Worm (Caenorhabditis elegans) whole organism, L4 larva: ENCODE data around the gene col-172.

Source experiments
- arid-1 ChIP-seq: fragments of 200-800 bp; sonication (Bioruptor generic); conservative IDR thresholded peaks from 2 replicates; pipeline ENCODE4 v1.3.6; 2022; ENCODE audit warnings: missing genetic modification reagents, missing genetic modification characterization, missing compliant biosample characterization
- dpl-1 ChIP-seq: fragments of 150-350 bp; optimal IDR thresholded peaks from 2 replicates; lab custom pipeline; 2014; ENCODE audit warnings: missing biosample characterization, missing genetic modification reagents, missing genetic modification characterization
- fos-1 ChIP-seq: fragments of 150-350 bp; optimal IDR thresholded peaks from 2 replicates; lab custom pipeline; 2014; ENCODE audit warnings: missing biosample characterization, missing genetic modification characterization
- lin-13 ChIP-seq: fragments of 150-350 bp; optimal IDR thresholded peaks from 2 replicates; lab custom pipeline; 2014; ENCODE audit warnings: missing biosample characterization, missing genetic modification reagents, missing genetic modification characterization
- lin-39 ChIP-seq: fragments of 150-350 bp; optimal IDR thresholded peaks from 2 replicates; lab custom pipeline; 2014; ENCODE audit warnings: missing biosample characterization, missing genetic modification reagents, missing genetic modification characterization
- nhr-237 ChIP-seq: sonication (generic microtip); optimal IDR thresholded peaks from 2 replicates; lab custom pipeline; 2017; ENCODE audit warnings: missing biosample characterization, missing genetic modification characterization
- nhr-77 ChIP-seq: fragments of 150-350 bp; optimal IDR thresholded peaks from 2 replicates; lab custom pipeline; 2014; ENCODE audit warnings: missing biosample characterization, missing genetic modification characterization
- pqm-1 ChIP-seq: sonication (generic microtip); optimal IDR thresholded peaks from 2 replicates; lab custom pipeline; 2017; ENCODE audit warnings: missing biosample characterization, missing genetic modification characterization

DNA sequence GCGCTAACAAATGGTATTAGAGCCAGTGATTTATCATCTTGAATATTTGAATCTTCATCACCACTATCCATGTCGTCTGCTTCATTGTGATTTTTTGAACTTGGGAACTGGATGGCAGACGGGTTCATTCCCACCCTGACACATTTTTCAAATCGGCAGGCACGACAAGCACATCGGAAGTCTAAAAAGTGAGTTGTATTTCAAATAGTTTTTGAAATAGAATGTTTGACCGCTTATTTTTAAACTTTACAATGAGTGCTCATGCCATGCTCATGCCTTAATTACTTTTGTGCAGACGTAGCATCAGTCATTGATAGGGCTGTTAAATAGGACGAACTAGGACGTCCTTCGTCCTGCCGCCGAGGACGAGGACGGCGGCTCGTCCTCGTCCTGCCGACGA lies 34.7 kb upstream of the col-172 start:
- no peak for TF ChIP-seq nhr-237 (tag; lab: Kevin White, UChicago)
- TF ChIP-seq lin-13 (GFP tag; lab: Kevin White, UChicago), result no peak
- no peak for TF ChIP-seq lin-39 (tag; lab: Kevin White, UChicago)
- no peak for TF ChIP-seq fos-1 (tag; lab: Kevin White, UChicago)
- TF ChIP-seq arid-1 (GFP tag; lab: Robert Waterston, UW), result no peak
- no peak for TF ChIP-seq nhr-77 (tag; lab: Kevin White, UChicago)
- no peak for TF ChIP-seq dpl-1 (GFP tag; lab: Kevin White, UChicago)
- peak; percentile 25 for TF ChIP-seq pqm-1 (tag; lab: Kevin White, UChicago)
